Worm (Caenorhabditis elegans) whole organism, L4 larva: ENCODE measurements around the gene W08F4.7.

ENCODE experiments used
- F10B5.3 ChIP-seq: sonication (generic microtip); optimal IDR thresholded peaks from 2 replicates; lab custom pipeline; 2016; ENCODE audit warnings: mild to moderate bottlenecking, missing genetic modification characterization, missing compliant biosample characterization
- F37D6.2 ChIP-seq: sonication (generic microtip); optimal IDR thresholded peaks from 2 replicates; lab custom pipeline; 2016; ENCODE audit warnings: mild to moderate bottlenecking, missing genetic modification characterization, missing compliant biosample characterization
- F44E2.7 ChIP-seq: fragments of 200-800 bp; sonication (Bioruptor generic); IDR thresholded peaks from 2 replicates; pipeline ENCODE4 v2.1.2; 2022; ENCODE audit warnings: missing genetic modification characterization, missing compliant biosample characterization
- R02D3.7 ChIP-seq: fragments of 150-350 bp; sonication (generic microtip); optimal IDR thresholded peaks from 3 replicates; lab custom pipeline; 2014; ENCODE audit warnings: missing biosample characterization, missing genetic modification characterization
- Y5F2A.4 ChIP-seq: fragments of 200-800 bp; sonication (Bioruptor generic); optimal IDR thresholded peaks from 2 replicates; lab custom pipeline; 2018; ENCODE audit warnings: mild to moderate bottlenecking, missing genetic modification characterization, missing compliant biosample characterization
- Y75B8A.6 ChIP-seq: fragments of 200-800 bp; sonication (Bioruptor generic); IDR thresholded peaks from 2 replicates; pipeline ENCODE4 v1.3.6; 2022; ENCODE audit warnings: missing genetic modification reagents, missing genetic modification characterization, missing compliant biosample characterization
- ZK337.2 ChIP-seq: fragments of 200-800 bp; sonication (Bioruptor generic); IDR thresholded peaks from 2 replicates; pipeline ENCODE4 v1.3.6; 2022; ENCODE audit warnings: missing genetic modification reagents, missing genetic modification characterization, missing compliant biosample characterization
- aha-1 ChIP-seq: fragments of 150-350 bp; peaks from one replicate; lab custom pipeline; 2014; ENCODE audit warnings: missing biosample characterization, missing genetic modification characterization
- arid-1 ChIP-seq: fragments of 200-800 bp; sonication (Bioruptor generic); conservative IDR thresholded peaks from 2 replicates; pipeline ENCODE4 v1.3.6; 2022; ENCODE audit warnings: missing genetic modification reagents, missing genetic modification characterization, missing compliant biosample characterization
- attf-4 ChIP-seq: sonication (generic microtip); optimal IDR thresholded peaks from 3 replicates; lab custom pipeline; 2017; ENCODE audit warnings: missing biosample characterization, missing genetic modification characterization
- ceh-28 ChIP-seq: fragments of 150-350 bp; optimal IDR thresholded peaks from 2 replicates; lab custom pipeline; 2014; ENCODE audit warnings: missing biosample characterization, missing genetic modification reagents, missing genetic modification characterization
- ceh-82 ChIP-seq: sonication (generic microtip); optimal IDR thresholded peaks from 2 replicates; lab custom pipeline; 2017; ENCODE audit warnings: missing biosample characterization, missing genetic modification characterization
- cey-2 ChIP-seq: sonication (generic microtip); optimal IDR thresholded peaks from 3 replicates; lab custom pipeline; 2017; ENCODE audit warnings: missing genetic modification characterization, mild to moderate bottlenecking, missing compliant biosample characterization, antibody characterized with exemption, borderline replicate concordance; ENCODE audit not compliant: insufficient read depth
- daf-16 ChIP-seq, 3 experiments: sonication (generic microtip); optimal IDR thresholded peaks; 2 replicates each; lab custom pipeline; 2016 to 2017; ENCODE audit warnings: missing genetic modification characterization in 3 of 3, missing genetic modification reagents in 3 of 3, mild to moderate bottlenecking in 2 of 3, missing compliant biosample characterization in 2 of 3, missing biosample characterization in 1 of 3, moderate library complexity in 1 of 3
- dmd-6 ChIP-seq: fragments of 200-800 bp; sonication (Bioruptor generic); IDR thresholded peaks from 2 replicates; pipeline ENCODE4 v1.3.6; 2022; ENCODE audit warnings: missing genetic modification reagents, missing genetic modification characterization, missing compliant biosample characterization
- dmd-8 ChIP-seq: fragments of 200-800 bp; sonication (Bioruptor generic); IDR thresholded peaks from 2 replicates; pipeline ENCODE4 v1.3.6; 2022; ENCODE audit warnings: missing genetic modification characterization, missing compliant biosample characterization
- duxl-1 ChIP-seq: sonication (generic microtip); optimal IDR thresholded peaks from 2 replicates; lab custom pipeline; 2016; ENCODE audit warnings: mild to moderate bottlenecking, missing genetic modification characterization, moderate library complexity, missing compliant biosample characterization; ENCODE audit not compliant: poor library complexity
- hlh-11 ChIP-seq: fragments of 200-800 bp; sonication (Bioruptor generic); optimal IDR thresholded peaks from 2 replicates; lab custom pipeline; 2018; ENCODE audit warnings: mild to moderate bottlenecking, missing genetic modification characterization, missing compliant biosample characterization
- hlh-30 ChIP-seq: sonication (generic microtip); optimal IDR thresholded peaks from 2 replicates; lab custom pipeline; 2017; ENCODE audit warnings: antibody characterized with exemption, mild to moderate bottlenecking, missing genetic modification characterization, missing compliant biosample characterization; ENCODE audit not compliant: insufficient read depth
- hmg-1.1 ChIP-seq: fragments of 200-800 bp; sonication (Bioruptor generic); IDR thresholded peaks from 2 replicates; pipeline ENCODE4 v1.3.6; 2022; ENCODE audit warnings: missing genetic modification reagents, missing genetic modification characterization, missing compliant biosample characterization
- lin-1 ChIP-seq: fragments of 200-800 bp; sonication (Bioruptor generic); IDR thresholded peaks from 2 replicates; pipeline ENCODE4 v1.3.6; 2022; ENCODE audit warnings: missing genetic modification reagents, missing genetic modification characterization, missing compliant biosample characterization
- lin-13 ChIP-seq: fragments of 150-350 bp; optimal IDR thresholded peaks from 2 replicates; lab custom pipeline; 2014; ENCODE audit warnings: missing biosample characterization, missing genetic modification reagents, missing genetic modification characterization
- lin-15B ChIP-seq: fragments of 150-350 bp; sonication (generic microtip); optimal IDR thresholded peaks from 3 replicates; lab custom pipeline; 2014; ENCODE audit warnings: missing biosample characterization, missing genetic modification characterization
- lin-29 ChIP-seq: fragments of 200-800 bp; sonication (Bioruptor generic); IDR thresholded peaks from 2 replicates; pipeline ENCODE4 v1.3.6; 2022; ENCODE audit warnings: missing genetic modification reagents, missing genetic modification characterization, missing compliant biosample characterization
- lin-38 ChIP-seq: fragments of 200-800 bp; sonication (Bioruptor generic); IDR thresholded peaks from 2 replicates; pipeline ENCODE4 v1.3.6; 2022; ENCODE audit warnings: missing genetic modification reagents, missing genetic modification characterization, missing compliant biosample characterization
- madf-5 ChIP-seq, 2 experiments: fragments of 200-800 bp; sonication (Bioruptor generic); IDR thresholded peaks; 2 replicates each; pipeline ENCODE4 v1.3.6; 2022; ENCODE audit warnings: missing compliant biosample characterization in 2 of 2, missing genetic modification characterization in 2 of 2
- mdl-1 ChIP-seq, 2 experiments: fragments of 150-350 bp in 1 of 2; sonication (generic microtip) in 1 of 2; optimal IDR thresholded peaks; 2 replicates each; lab custom pipeline; 2014 to 2017; ENCODE audit warnings: missing biosample characterization in 2 of 2, missing genetic modification characterization in 2 of 2
- mes-2 ChIP-seq: sonication (generic microtip); optimal IDR thresholded peaks from 2 replicates; lab custom pipeline; 2016; ENCODE audit warnings: missing genotype, mild to moderate bottlenecking, missing genetic modification characterization, missing compliant biosample characterization; ENCODE audit not compliant: poor library complexity, severe bottlenecking
- mxl-2 ChIP-seq: fragments of 200-800 bp; sonication (Bioruptor generic); conservative IDR thresholded peaks from 2 replicates; pipeline ENCODE4 v1.3.6; 2022; ENCODE audit warnings: missing genetic modification reagents, missing genetic modification characterization, missing compliant biosample characterization
- mxl-3 ChIP-seq: fragments of 200-800 bp; sonication (Bioruptor generic); optimal IDR thresholded peaks from 2 replicates; lab custom pipeline; 2018; ENCODE audit warnings: mild to moderate bottlenecking, missing genetic modification characterization, missing compliant biosample characterization
- nhr-237 ChIP-seq: sonication (generic microtip); optimal IDR thresholded peaks from 2 replicates; lab custom pipeline; 2017; ENCODE audit warnings: missing biosample characterization, missing genetic modification characterization
- nhr-25 ChIP-seq: sonication (generic microtip); optimal IDR thresholded peaks from 2 replicates; lab custom pipeline; 2017; ENCODE audit warnings: missing genetic modification characterization, mild to moderate bottlenecking, missing compliant biosample characterization, antibody characterized with exemption, moderate library complexity, borderline replicate concordance; ENCODE audit not compliant: insufficient read depth
- nhr-28 ChIP-seq: fragments of 150-350 bp; optimal IDR thresholded peaks from 2 replicates; lab custom pipeline; 2014; ENCODE audit warnings: missing biosample characterization, missing genetic modification characterization
- nhr-41 ChIP-seq: fragments of 200-800 bp; sonication (Bioruptor generic); IDR thresholded peaks from 2 replicates; pipeline ENCODE4 v1.3.6; 2022; ENCODE audit warnings: missing genetic modification reagents, missing genetic modification characterization, missing compliant biosample characterization
- nhr-48 ChIP-seq: sonication (generic microtip); optimal IDR thresholded peaks from 2 replicates; lab custom pipeline; 2016; ENCODE audit warnings: mild to moderate bottlenecking, missing genetic modification characterization, missing compliant biosample characterization
- pqm-1 ChIP-seq: sonication (generic microtip); optimal IDR thresholded peaks from 2 replicates; lab custom pipeline; 2017; ENCODE audit warnings: missing biosample characterization, missing genetic modification characterization
- rbr-2 ChIP-seq: sonication (generic microtip); optimal IDR thresholded peaks from 2 replicates; lab custom pipeline; 2016; ENCODE audit warnings: missing genotype, missing genetic modification characterization, missing compliant biosample characterization
- saeg-2 ChIP-seq: fragments of 200-800 bp; sonication (Bioruptor generic); IDR thresholded peaks from 2 replicates; pipeline ENCODE4 v1.3.6; 2022; ENCODE audit warnings: missing genetic modification reagents, missing genetic modification characterization, missing compliant biosample characterization
- set-16 ChIP-seq: fragments of 200-800 bp; sonication (Bioruptor generic); IDR thresholded peaks from 2 replicates; pipeline ENCODE4 v1.3.6; 2022; ENCODE audit warnings: missing genetic modification reagents, missing genetic modification characterization, missing compliant biosample characterization
- skn-1 ChIP-seq: fragments of 150-350 bp; optimal IDR thresholded peaks from 2 replicates; lab custom pipeline; 2014; ENCODE audit warnings: missing biosample characterization, missing genetic modification characterization
- snpc-4 ChIP-seq: fragments of 150-350 bp; optimal IDR thresholded peaks from 2 replicates; lab custom pipeline; 2014; ENCODE audit warnings: missing biosample characterization, missing genetic modification characterization
- spr-3 ChIP-seq: fragments of 200-800 bp; sonication (Bioruptor generic); optimal IDR thresholded peaks from 2 replicates; lab custom pipeline; 2018; ENCODE audit warnings: mild to moderate bottlenecking, missing genetic modification characterization, missing compliant biosample characterization
- unc-39 ChIP-seq: sonication (generic microtip); optimal IDR thresholded peaks from 2 replicates; lab custom pipeline; 2017; ENCODE audit warnings: missing biosample characterization, missing genetic modification characterization
- unc-62 ChIP-seq, 3 experiments: fragments of 150-350 bp in 1 of 3; sonication (generic microtip); optimal IDR thresholded peaks in 2 of 3; peaks in 1 of 3; 1 replicate in 1 of 3; 2 replicates in 2 of 3; lab custom pipeline; 2014 to 2017; ENCODE audit warnings: missing biosample characterization in 3 of 3, missing genetic modification characterization in 3 of 3, missing genetic modification reagents in 3 of 3, missing genotype in 1 of 3
- vab-7 ChIP-seq: fragments of 200-800 bp; sonication (Bioruptor generic); IDR thresholded peaks from 2 replicates; pipeline ENCODE4 v1.3.6; 2022; ENCODE audit warnings: missing genetic modification reagents, missing genetic modification characterization, missing compliant biosample characterization
- zip-2 ChIP-seq: fragments of 150-350 bp; optimal IDR thresholded peaks from 2 replicates; lab custom pipeline; 2014; ENCODE audit warnings: missing biosample characterization, missing genetic modification characterization

Gene W08F4.7

DNA sequence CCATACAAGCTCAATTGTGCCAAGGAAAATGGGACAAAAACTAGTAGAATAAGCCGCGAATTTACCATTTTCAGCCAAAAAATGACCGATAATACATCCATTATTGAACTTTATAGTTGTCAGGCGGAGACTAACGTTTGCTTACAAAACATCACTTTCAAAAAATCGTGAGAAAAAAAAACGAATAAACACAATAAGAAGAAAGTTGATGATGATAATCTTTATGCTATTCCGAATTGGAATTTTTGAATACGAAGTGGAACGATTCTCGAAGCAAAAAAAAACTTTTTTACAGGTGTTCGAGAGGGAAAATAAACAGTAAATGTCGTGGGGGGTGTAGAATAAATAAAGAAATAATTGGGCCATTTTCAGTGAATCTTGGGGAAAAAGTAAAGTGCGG is at the start of gene W08F4.7:
TSS of gene W08F4.7 (minus strand) at position 101 of the 400 bp plus-strand sequence.
- TF ChIP-seq mdl-1 (tag; optimal IDR thresholded peaks at IDR 0.05; lab: Kevin White, UChicago), result no peak
- peak; percentile 52 for TF ChIP-seq lin-38 (GFP tag; lab: Robert Waterston, UW)
- no peak for TF ChIP-seq nhr-41
- TF ChIP-seq mes-2, result no peak
- no peak for TF ChIP-seq R02D3.7 (tag; lab: Kevin White, UChicago)
- no peak for TF ChIP-seq lin-1 (GFP tag; lab: Robert Waterston, UW)
- TF ChIP-seq lin-15B (tag; lab: Kevin White, UChicago), result no peak
- TF ChIP-seq lin-29, result no peak
- no peak for TF ChIP-seq daf-16 (GFP tag; optimal IDR thresholded peaks at IDR 0.05; lab: Kevin White, UChicago)
- TF ChIP-seq daf-16 (tag; optimal IDR thresholded peaks at IDR 0.05; lab: Kevin White, UChicago), result peak; percentile 0
- TF ChIP-seq ceh-82 (tag; lab: Kevin White, UChicago), result no peak
- TF ChIP-seq snpc-4 (tag; lab: Kevin White, UChicago), result no peak

DNA sequence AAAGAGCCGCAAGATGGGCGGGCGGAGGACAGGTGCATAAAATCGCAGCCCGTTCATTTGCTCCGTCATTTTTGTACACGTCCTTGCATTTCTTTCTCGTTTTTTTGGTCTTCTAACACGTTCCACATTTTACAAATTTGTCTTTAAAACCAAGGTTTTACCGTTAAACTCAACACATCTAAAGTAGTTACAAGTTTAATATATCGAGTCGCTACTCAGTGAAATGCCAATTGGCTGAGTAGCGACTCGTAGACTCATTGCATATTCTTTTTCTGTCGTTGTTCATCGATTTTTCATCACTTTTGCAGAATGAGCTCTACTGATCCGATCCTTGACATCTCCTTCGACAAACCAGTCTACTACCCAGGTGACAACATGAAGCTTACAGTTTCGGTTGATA is 49.7 kb upstream of the W08F4.7 start, which contains the start of gene arrd-1:
TSS of gene arrd-1 (plus strand) at position 301 of the 400 bp plus-strand sequence.
- TF ChIP-seq snpc-4 (tag; lab: Kevin White, UChicago), result no peak
- TF ChIP-seq nhr-237, result no peak
- TF ChIP-seq hmg-1.1 (GFP tag; lab: Robert Waterston, UW), result no peak

- no peak for TF ChIP-seq unc-39 (tag; lab: Kevin White, UChicago)
- TF ChIP-seq nhr-28, result peak; percentile 85
- no peak for TF ChIP-seq pqm-1 (tag; lab: Kevin White, UChicago)
- 0 out of 2 replicates have a peak, but pooled peaks have one; percentile 2 for TF ChIP-seq ZK337.2 (GFP tag; lab: Robert Waterston, UW)
- no peak for TF ChIP-seq duxl-1 (tag; lab: Kevin White, UChicago)
- no peak for TF ChIP-seq F37D6.2 (tag; lab: Kevin White, UChicago)
- no peak for TF ChIP-seq R02D3.7 (tag; lab: Kevin White, UChicago)
- TF ChIP-seq dmd-8 (GFP tag; lab: Robert Waterston, UW), result no peak
- TF ChIP-seq lin-38 (GFP tag; lab: Robert Waterston, UW), result no peak; the same call in 1 of the 2 replicates
- no peak for TF ChIP-seq madf-5 (GFP tag; IDR thresholded peaks at IDR 0.05; lab: Robert Waterston, UW)
- TF ChIP-seq unc-62 (GFP tag; optimal IDR thresholded peaks at IDR 0.05 in 1 of 2; lab: Kevin White, UChicago), result peak in 1 of 2 experiments; percentile 5
- TF ChIP-seq unc-62 (tag; optimal IDR thresholded peaks at IDR 0.05; lab: Kevin White, UChicago), result no peak
- TF ChIP-seq saeg-2, result no peak
- peak; percentile 65 for TF ChIP-seq hlh-30 (tag; lab: Kevin White, UChicago)
- no peak for TF ChIP-seq attf-4 (tag; lab: Kevin White, UChicago)
- 0 out of 2 replicates have a peak, but pooled peaks have one; percentile 38 for TF ChIP-seq hmg-1.1 (GFP tag; lab: Robert Waterston, UW)
- TF ChIP-seq nhr-48 (tag; lab: Kevin White, UChicago), result no peak
- no peak for TF ChIP-seq F10B5.3 (tag; lab: Kevin White, UChicago)
- TF ChIP-seq Y5F2A.4, result no peak
- no peak for TF ChIP-seq nhr-25 (tag; lab: Kevin White, UChicago)
- TF ChIP-seq zip-2 (tag; lab: Kevin White, UChicago), result no peak
- peak; percentile 50 for TF ChIP-seq mxl-3 (GFP tag; lab: Kevin White, UChicago)
- peak; percentile 66 for TF ChIP-seq hlh-11 (tag; lab: Kevin White, UChicago)
- no peak for TF ChIP-seq skn-1 (tag; lab: Kevin White, UChicago)
- no peak for TF ChIP-seq arid-1
- no peak for TF ChIP-seq cey-2 (tag; lab: Kevin White, UChicago)
- TF ChIP-seq vab-7, result no peak
- no peak for TF ChIP-seq mxl-2
- no peak for TF ChIP-seq F44E2.7 (GFP tag; lab: Robert Waterston, UW)
- no peak for TF ChIP-seq lin-13 (GFP tag; lab: Kevin White, UChicago)
- no peak for TF ChIP-seq snpc-4 (tag; lab: Kevin White, UChicago)
- TF ChIP-seq set-16 (GFP tag; lab: Robert Waterston, UW), result peak; percentile 20; the same call in 1 of the 2 replicates
- TF ChIP-seq spr-3, result no peak
- peak; percentile 34 for TF ChIP-seq rbr-2
- TF ChIP-seq ceh-28 (tag; lab: Kevin White, UChicago), result no peak
- no peak for TF ChIP-seq dmd-6 (GFP tag; lab: Robert Waterston, UW)
- no peak for TF ChIP-seq Y75B8A.6 (GFP tag; lab: Robert Waterston, UW)
- no peak for TF ChIP-seq aha-1 (tag; lab: Kevin White, UChicago)
Observed at ce11 chrII:625926-626325, 48.4 kb upstream of the W08F4.7 start.
